Worm (Caenorhabditis elegans) whole organism, late embryonic: Measurements from ENCODE around the gene scav-4.

Experiments used
- C38D4.7 ChIP-seq: fragments of 200-800 bp; sonication (Bioruptor generic); optimal IDR thresholded peaks from 2 replicates; lab custom pipeline; 2018; ENCODE audit warnings: mild to moderate bottlenecking, missing genetic modification characterization, moderate library complexity, missing compliant biosample characterization
- F13H6.1 ChIP-seq: sonication (generic microtip); optimal IDR thresholded peaks from 2 replicates; lab custom pipeline; 2016; ENCODE audit warnings: missing genetic modification characterization, missing compliant biosample characterization
- K02D7.2 ChIP-seq: sonication (generic microtip); optimal IDR thresholded peaks from 2 replicates; lab custom pipeline; 2017; ENCODE audit warnings: mild to moderate bottlenecking, missing genetic modification characterization, missing compliant biosample characterization
- K09A11.1 ChIP-seq: sonication (generic microtip); optimal IDR thresholded peaks from 2 replicates; lab custom pipeline; 2017; ENCODE audit warnings: antibody characterized with exemption, mild to moderate bottlenecking, missing genetic modification characterization, missing compliant biosample characterization; ENCODE audit not compliant: insufficient read depth
- ama-1 ChIP-seq: fragments of 150-350 bp; optimal IDR thresholded peaks from 2 replicates; lab custom pipeline; 2014
- ceh-14 ChIP-seq: sonication (generic microtip); optimal IDR thresholded peaks from 2 replicates; lab custom pipeline; 2016; ENCODE audit warnings: missing genotype, missing genetic modification characterization, missing compliant biosample characterization
- ceh-30 ChIP-seq: fragments of 150-350 bp; optimal IDR thresholded peaks from 2 replicates; lab custom pipeline; 2014; ENCODE audit warnings: missing biosample characterization, missing genetic modification characterization
- ceh-31 ChIP-seq: sonication (generic microtip); optimal IDR thresholded peaks from 2 replicates; lab custom pipeline; 2016; ENCODE audit warnings: missing genetic modification characterization, missing compliant biosample characterization
- ceh-45 ChIP-seq: fragments of 200-800 bp; sonication (Bioruptor generic); IDR thresholded peaks from 2 replicates; pipeline ENCODE4 v1.3.6; 2022; ENCODE audit warnings: missing genetic modification reagents, missing genetic modification characterization, missing compliant biosample characterization
- dmd-4 ChIP-seq: sonication (generic microtip); optimal IDR thresholded peaks from 2 replicates; lab custom pipeline; 2016; ENCODE audit warnings: borderline replicate concordance, missing genetic modification characterization, missing compliant biosample characterization
- elt-4 ChIP-seq: sonication (generic microtip); optimal IDR thresholded peaks from 2 replicates; lab custom pipeline; 2016; ENCODE audit warnings: missing genetic modification characterization, missing compliant biosample characterization
- fax-1 ChIP-seq: sonication (generic microtip); optimal IDR thresholded peaks from 2 replicates; lab custom pipeline; 2016; ENCODE audit warnings: missing genotype, missing genetic modification characterization, missing compliant biosample characterization
- fkh-10 ChIP-seq: fragments of 150-350 bp; optimal IDR thresholded peaks from 2 replicates; lab custom pipeline; 2014; ENCODE audit warnings: missing biosample characterization, missing genetic modification reagents, missing genetic modification characterization
- fkh-6 ChIP-seq: sonication (generic microtip); optimal IDR thresholded peaks from 2 replicates; lab custom pipeline; 2016; ENCODE audit warnings: missing genetic modification characterization, missing compliant biosample characterization
- hlh-30 ChIP-seq: sonication (generic microtip); optimal IDR thresholded peaks from 2 replicates; lab custom pipeline; 2017; ENCODE audit warnings: antibody characterized with exemption, missing genetic modification characterization, missing compliant biosample characterization; ENCODE audit not compliant: insufficient read depth
- hlh-6 ChIP-seq: sonication (generic microtip); optimal IDR thresholded peaks from 2 replicates; lab custom pipeline; 2016; ENCODE audit warnings: missing genotype, missing genetic modification characterization, missing compliant biosample characterization
- lim-6 ChIP-seq: sonication (generic microtip); optimal IDR thresholded peaks from 2 replicates; lab custom pipeline; 2016; ENCODE audit warnings: missing genetic modification characterization, missing compliant biosample characterization
- lin-11 ChIP-seq: fragments of 200-800 bp; sonication (Bioruptor generic); optimal IDR thresholded peaks from 2 replicates; lab custom pipeline; 2018; ENCODE audit warnings: mild to moderate bottlenecking, missing genetic modification characterization, missing compliant biosample characterization
- madf-2 ChIP-seq: sonication (generic microtip); optimal IDR thresholded peaks from 2 replicates; lab custom pipeline; 2017; ENCODE audit warnings: missing genetic modification characterization, missing compliant biosample characterization
- mec-3 ChIP-seq: sonication (generic microtip); optimal IDR thresholded peaks from 2 replicates; lab custom pipeline; 2016; ENCODE audit warnings: borderline replicate concordance, missing genetic modification characterization, missing compliant biosample characterization
- nfya-1 ChIP-seq: sonication (generic microtip); optimal IDR thresholded peaks from 2 replicates; lab custom pipeline; 2017; ENCODE audit warnings: missing genetic modification characterization, mild to moderate bottlenecking, missing compliant biosample characterization, antibody characterized with exemption, moderate library complexity
- npax-4 ChIP-seq: sonication (generic microtip); optimal IDR thresholded peaks from 2 replicates; lab custom pipeline; 2016; ENCODE audit warnings: missing genetic modification characterization, missing compliant biosample characterization
- odd-2 ChIP-seq: sonication (generic microtip); optimal IDR thresholded peaks from 2 replicates; lab custom pipeline; 2017; ENCODE audit warnings: antibody characterized with exemption, mild to moderate bottlenecking, missing genetic modification characterization, missing compliant biosample characterization
- pag-3 ChIP-seq: sonication (generic microtip); optimal IDR thresholded peaks from 2 replicates; lab custom pipeline; 2016; ENCODE audit warnings: missing compliant biosample characterization, missing genetic modification characterization, borderline replicate concordance
- pat-9 ChIP-seq: fragments of 200-800 bp; sonication (Bioruptor generic); optimal IDR thresholded peaks from 2 replicates; lab custom pipeline; 2018; ENCODE audit warnings: mild to moderate bottlenecking, missing genetic modification characterization, moderate library complexity, missing compliant biosample characterization
- pha-4 ChIP-seq: fragments of 150-350 bp; optimal IDR thresholded peaks from 2 replicates; lab custom pipeline; 2018; ENCODE audit warnings: missing biosample characterization, missing genetic modification reagents, missing genetic modification characterization
- pqm-1 ChIP-seq: sonication (generic microtip); optimal IDR thresholded peaks from 2 replicates; lab custom pipeline; 2016; ENCODE audit warnings: missing genetic modification characterization, missing compliant biosample characterization
- pros-1 ChIP-seq: fragments of 150-350 bp; optimal IDR thresholded peaks from 2 replicates; lab custom pipeline; 2014; ENCODE audit warnings: missing biosample characterization, missing genetic modification reagents, missing genetic modification characterization
- rnt-1 ChIP-seq: sonication (generic microtip); optimal IDR thresholded peaks from 2 replicates; lab custom pipeline; 2016; ENCODE audit warnings: missing genetic modification characterization, missing compliant biosample characterization
- syd-9 ChIP-seq: sonication (generic microtip); optimal IDR thresholded peaks from 2 replicates; lab custom pipeline; 2016; ENCODE audit warnings: mild to moderate bottlenecking, missing genetic modification characterization, moderate library complexity, missing compliant biosample characterization
- unc-3 ChIP-seq, 2 experiments: fragments of 200-800 bp in 1 of 2; sonication (Bioruptor generic) in 1 of 2; sonication (generic microtip) in 1 of 2; conservative IDR thresholded peaks in 1 of 2; optimal IDR thresholded peaks in 1 of 2; 2 replicates each; pipeline versions ENCODE4 v1.3.6 to Lab custom; 2016 to 2022; ENCODE audit warnings: missing compliant biosample characterization in 2 of 2, missing genetic modification characterization in 2 of 2, missing genetic modification reagents in 1 of 2
- unc-42 ChIP-seq: sonication (generic microtip); optimal IDR thresholded peaks from 2 replicates; lab custom pipeline; 2016; ENCODE audit warnings: missing genotype, missing genetic modification characterization, missing compliant biosample characterization
- unc-55 ChIP-seq: sonication (generic microtip); optimal IDR thresholded peaks from 2 replicates; lab custom pipeline; 2017; ENCODE audit warnings: missing biosample characterization, missing genetic modification reagents, missing genetic modification characterization
- unc-86 ChIP-seq: sonication (generic microtip); optimal IDR thresholded peaks from 2 replicates; lab custom pipeline; 2016; ENCODE audit warnings: missing genetic modification characterization, missing compliant biosample characterization
- zip-5 ChIP-seq: sonication (generic microtip); optimal IDR thresholded peaks from 2 replicates; lab custom pipeline; 2016; ENCODE audit warnings: missing genetic modification characterization, missing compliant biosample characterization

Gene scav-4

ce11 chrX:12940811-12941210 lies 40.8 kb upstream of the scav-4 start, which contains the start of gene gmap-3:
Gene gmap-3 (minus strand): TSS chrX:12940958.
- TF ChIP-seq nfya-1 (tag; lab: Kevin White, UChicago) (no peak), zip-5 (tag; lab: Kevin White, UChicago) (no peak), hlh-6 (tag; lab: Kevin White, UChicago) (no peak), lin-11 (tag; lab: Kevin White, UChicago) (no peak), pqm-1 (tag; lab: Kevin White, UChicago) (no peak), K09A11.1 (tag; lab: Kevin White, UChicago) (no peak), fax-1 (tag; lab: Kevin White, UChicago) (no peak), dmd-4 (tag; lab: Kevin White, UChicago) (no peak), C38D4.7 (GFP tag; lab: Kevin White, UChicago) (no peak), odd-2 (no peak), rnt-1 (tag; lab: Kevin White, UChicago) (no peak), fkh-10 (GFP tag; lab: Kevin White, UChicago) (no peak), ceh-30 (tag; lab: Kevin White, UChicago) (no peak)

ce11 chrX:12942296-12942695 lies 39.3 kb upstream of the scav-4 start:
- TF ChIP-seq rnt-1 (tag; lab: Kevin White, UChicago): no peak
- TF ChIP-seq lim-6 (tag; lab: Kevin White, UChicago): no peak
- no peak for TF ChIP-seq F13H6.1 (tag; lab: Kevin White, UChicago)
- no peak for TF ChIP-seq npax-4
- no peak for TF ChIP-seq madf-2 (tag; lab: Kevin White, UChicago)
- TF ChIP-seq hlh-30 (tag; lab: Kevin White, UChicago): no peak
- TF ChIP-seq, all 69 proteins: peak for 0

ce11 chrX:12943166-12943565 lies 38.4 kb upstream of the scav-4 start, which contains the start of gene gmap-2:
Gene gmap-2 (minus strand): TSS chrX:12943266.
- no peak for TF ChIP-seq fax-1 (tag; lab: Kevin White, UChicago)
- no peak for TF ChIP-seq unc-42 (tag; lab: Kevin White, UChicago)
- no peak for TF ChIP-seq F13H6.1 (tag; lab: Kevin White, UChicago)
- no peak for TF ChIP-seq mec-3 (tag; lab: Kevin White, UChicago)
- no peak for TF ChIP-seq fkh-10 (GFP tag; lab: Kevin White, UChicago)
- no peak for TF ChIP-seq pros-1 (tag; lab: Kevin White, UChicago)
- no peak for TF ChIP-seq K02D7.2 (tag; lab: Kevin White, UChicago)
- no peak for TF ChIP-seq ceh-45 (GFP tag; lab: Robert Waterston, UW)
- TF ChIP-seq syd-9 (tag; lab: Kevin White, UChicago): no peak
- no peak for TF ChIP-seq elt-4 (tag; lab: Kevin White, UChicago)

DNA sequence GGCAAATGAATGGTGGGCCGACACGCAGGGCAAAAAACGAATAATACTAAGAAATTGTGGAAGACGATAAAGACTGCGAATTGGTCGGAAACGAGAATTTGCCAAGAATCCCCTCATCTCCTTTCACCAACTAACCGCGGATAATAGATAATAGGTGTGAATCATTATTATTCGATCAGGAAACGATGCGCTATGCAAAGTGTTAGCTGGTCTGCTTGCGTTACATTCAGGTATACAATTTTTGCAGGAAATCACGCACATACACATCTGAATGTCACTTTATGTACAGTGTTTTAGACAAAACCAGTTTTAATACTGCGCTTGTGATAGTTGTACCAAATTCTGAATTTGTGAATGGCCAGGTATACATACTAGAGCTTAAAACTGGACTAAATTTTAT lies 36.9 kb upstream of the scav-4 start:
- TF ChIP-seq unc-55 (GFP tag; lab: Kevin White, UChicago) (no peak), pat-9 (tag; lab: Kevin White, UChicago) (no peak), hlh-6 (tag; lab: Kevin White, UChicago) (no peak), fkh-6 (tag; lab: Kevin White, UChicago) (no peak)

DNA sequence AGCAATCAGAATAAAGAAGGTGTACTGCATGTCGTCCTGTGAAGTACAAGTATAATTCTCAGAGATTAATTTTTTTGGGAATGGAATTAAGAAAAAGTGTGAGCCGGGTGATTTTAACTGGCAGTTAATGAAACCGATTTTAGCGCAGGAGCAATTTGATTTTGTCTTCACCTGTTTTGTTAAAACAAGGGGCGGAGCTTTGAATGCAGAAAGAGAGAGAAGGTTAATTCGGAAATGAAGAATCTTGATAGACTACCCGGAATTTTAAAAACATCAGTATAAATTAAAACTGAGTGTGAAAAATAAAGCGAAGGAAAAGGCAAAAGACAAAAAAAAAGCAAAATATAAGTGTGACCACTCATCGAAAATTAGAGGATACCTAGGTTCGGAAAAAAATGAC lies 35.0 kb upstream of the scav-4 start, which contains the start of gene C05E7.3:
Gene C05E7.3 (minus strand): TSS at position 101 of the 400 bp plus-strand sequence.
- no peak for TF ChIP-seq ceh-31 (tag; lab: Kevin White, UChicago)
- no peak for TF ChIP-seq mec-3 (tag; lab: Kevin White, UChicago)
- TF ChIP-seq pag-3 (tag; lab: Kevin White, UChicago): no peak
- no peak for TF ChIP-seq pros-1 (tag; lab: Kevin White, UChicago)
- no peak for TF ChIP-seq fax-1 (tag; lab: Kevin White, UChicago)
- TF ChIP-seq dmd-4 (tag; lab: Kevin White, UChicago): no peak
- no peak for TF ChIP-seq pqm-1 (tag; lab: Kevin White, UChicago)
- no peak for TF ChIP-seq syd-9 (tag; lab: Kevin White, UChicago)
- TF ChIP-seq K09A11.1 (tag; lab: Kevin White, UChicago): no peak
- TF ChIP-seq ceh-14 (tag; lab: Kevin White, UChicago): no peak
- TF ChIP-seq zip-5 (tag; lab: Kevin White, UChicago): no peak
- TF ChIP-seq odd-2: no peak
- TF ChIP-seq unc-86 (tag; lab: Kevin White, UChicago): no peak
- no peak for TF ChIP-seq fkh-6 (tag; lab: Kevin White, UChicago)
- no peak for TF ChIP-seq hlh-30 (tag; lab: Kevin White, UChicago)
- TF ChIP-seq pha-4 (tag; lab: Kevin White, UChicago): no peak
- TF ChIP-seq unc-3 (GFP tag; conservative IDR thresholded peaks at IDR 0.05; lab: Robert Waterston, UW): no peak
- TF ChIP-seq unc-3 (tag; optimal IDR thresholded peaks at IDR 0.05; lab: Kevin White, UChicago): no peak
- TF ChIP-seq ama-1 (lab: Kevin White, UChicago): no peak
